Fruit fly (Drosophila melanogaster): ENCODE results near the gene CG1965.

Gene CG1965

dm6 chr3R:7024574-7024973 lies 42.6 kb upstream of the CG1965 start (continued):
- TF ChIP-seq CG7368 (GFP tag; optimal IDR thresholded peaks at IDR 0.05) (peak; percentile 13), CG10669 (GFP tag; optimal IDR thresholded peaks at IDR 0.05) (peak; percentile 52), lz (GFP tag; optimal IDR thresholded peaks at IDR 0.05) (peak; percentile 82), CG11294 (GFP tag; IDR thresholded peaks at IDR 0.05) (no peak), fd85E (GFP tag; optimal IDR thresholded peaks at IDR 0.05) (no peak), OdsH (GFP tag; optimal IDR thresholded peaks at IDR 0.05) (peak; percentile 78), CG15336 (GFP tag; IDR thresholded peaks at IDR 0.05) (no peak), CG16779 (tag; optimal IDR thresholded peaks at IDR 0.05) (peak; percentile 28), Hr39 (GFP tag; optimal IDR thresholded peaks at IDR 0.05) (peak; percentile 82), spab (GFP tag; optimal IDR thresholded peaks at IDR 0.05) (peak; percentile 47), Ets96B (tag; optimal IDR thresholded peaks at IDR 0.05) (peak; percentile 75), vri (GFP tag; optimal IDR thresholded peaks at IDR 0.05) (peak; percentile 79), CG32006 (GFP tag; optimal IDR thresholded peaks at IDR 0.05) (peak; percentile 74)

- TF ChIP-seq Lpt (GFP tag; optimal IDR thresholded peaks at IDR 0.05) (no peak), OdsH (GFP tag; optimal IDR thresholded peaks at IDR 0.05) (peak; percentile 32), spab (GFP tag; optimal IDR thresholded peaks at IDR 0.05) (peak; percentile 37), CG8119 (GFP tag; IDR thresholded peaks at IDR 0.05) (peak; percentile 29; the same call in 1 of the 3 replicates), CG7368 (GFP tag; optimal IDR thresholded peaks at IDR 0.05) (no peak), esn (GFP tag; optimal IDR thresholded peaks at IDR 0.05) (peak; percentile 22), vri (GFP tag; optimal IDR thresholded peaks at IDR 0.05) (no peak), CG6808 (GFP tag; optimal IDR thresholded peaks at IDR 0.05) (peak; percentile 62), topi (GFP tag; optimal IDR thresholded peaks at IDR 0.05) (peak; percentile 24), CG8632 (GFP tag; optimal IDR thresholded peaks at IDR 0.05) (no peak), Ets21C (GFP tag; optimal IDR thresholded peaks at IDR 0.05) (no peak), Eip78C (GFP tag) (peak; percentile 83), acj6 (GFP tag; optimal IDR thresholded peaks at IDR 0.05) (peak; percentile 41), ss (GFP tag; optimal IDR thresholded peaks at IDR 0.05) (peak; percentile 22 to 26), Met (GFP tag; optimal IDR thresholded peaks at IDR 0.05) (peak; percentile 35), Smox (GFP tag; optimal IDR thresholded peaks at IDR 0.05) (peak; percentile 27), CG4318 (GFP tag; optimal IDR thresholded peaks at IDR 0.05) (peak; percentile 10), CG32006 (GFP tag; optimal IDR thresholded peaks at IDR 0.05) (peak; percentile 43), CG10631 (GFP tag; optimal IDR thresholded peaks at IDR 0.05) (peak; percentile 44), Eip75B (GFP tag; optimal IDR thresholded peaks at IDR 0.05) (no peak), net (GFP tag; optimal IDR thresholded peaks at IDR 0.05) (peak; percentile 13), CG3919 (GFP tag; optimal IDR thresholded peaks at IDR 0.05) (peak; percentile 51), Sox14 (GFP tag; optimal IDR thresholded peaks at IDR 0.05) (peak; percentile 50), CG10669 (GFP tag; optimal IDR thresholded peaks at IDR 0.05) (peak; percentile 60), CG1621 (tag; optimal IDR thresholded peaks at IDR 0.05) (peak; percentile 39), lz (GFP tag; optimal IDR thresholded peaks at IDR 0.05) (peak; percentile 37), fd59A (GFP tag; optimal IDR thresholded peaks at IDR 0.05) (peak; percentile 63), fkh (GFP tag; optimal IDR thresholded peaks at IDR 0.05) (no peak), svp (GFP tag) (peak; percentile 67), Ets96B (tag; optimal IDR thresholded peaks at IDR 0.05) (peak; percentile 61), dsx (GFP tag; optimal IDR thresholded peaks at IDR 0.05; ENCODE audit: poor library complexity, severe bottlenecking) (peak; percentile 50), Hr39 (GFP tag; optimal IDR thresholded peaks at IDR 0.05) (peak; percentile 21), achi (GFP tag; optimal IDR thresholded peaks at IDR 0.05) (peak; percentile 46), salr (GFP tag; optimal IDR thresholded peaks at IDR 0.05) (peak in 1 of 2 experiments; percentile 21), CG31627 (GFP tag; optimal IDR thresholded peaks at IDR 0.05) (peak; percentile 21), pdm3 (GFP tag; optimal IDR thresholded peaks at IDR 0.05) (peak; percentile 32), fd85E (GFP tag; optimal IDR thresholded peaks at IDR 0.05) (no peak)
Measured at dm6 chr3R:7025241-7025640, 42.0 kb upstream of the CG1965 start.

All from whole organism, prepupa.